Worm (Caenorhabditis elegans): Measurements from ENCODE around the gene fbxa-215.

ce11 chrIV:13700847-13701246 lies 34.1 kb upstream of the fbxa-215 start:
- no peak for TF ChIP-seq sem-4 (tag; optimal IDR thresholded peaks at IDR 0.05)
- no peak for TF ChIP-seq egl-27 (tag; optimal IDR thresholded peaks at IDR 0.05)
